Worm (Caenorhabditis elegans): ENCODE data around the gene rbc-1.

DNA sequence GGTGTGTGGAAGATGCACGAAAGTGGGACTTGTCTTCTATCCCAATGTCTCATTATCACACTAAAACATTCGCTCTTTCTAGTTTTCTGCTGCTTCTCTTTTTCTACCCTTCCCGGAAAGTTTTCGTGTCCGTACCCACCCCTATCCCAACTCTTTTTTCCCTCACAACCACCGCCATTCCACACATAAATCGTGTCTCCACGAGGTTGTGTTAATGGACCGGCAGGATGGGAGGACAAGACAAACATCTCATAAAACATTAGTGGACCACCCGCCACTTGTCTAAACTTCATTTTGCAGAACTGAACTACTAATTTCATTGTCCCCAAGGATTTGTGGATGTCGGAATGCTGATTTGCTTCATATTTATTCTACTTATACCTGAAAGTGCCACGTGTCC is 62.9 kb downstream of the rbc-1 start, which contains the start of gene slt-1:
- TF ChIP-seq sea-2 (GFP tag; IDR thresholded peaks at IDR 0.05) (no peak), D2030.7 (GFP tag; IDR thresholded peaks at IDR 0.05) (no peak), akir-1 (GFP tag; optimal IDR thresholded peaks at IDR 0.05) (no peak), ets-4 (GFP tag; optimal IDR thresholded peaks at IDR 0.05) (no peak), madf-6 (GFP tag; IDR thresholded peaks at IDR 0.05) (no peak), efl-1 (GFP tag; optimal IDR thresholded peaks at IDR 0.05) (no peak), F10E7.11 (tag; optimal IDR thresholded peaks at IDR 0.05) (no peak), sptf-2 (GFP tag; optimal IDR thresholded peaks at IDR 0.05) (no peak), K12H6.12 (tag; optimal IDR thresholded peaks at IDR 0.05) (no peak)

Data from whole organism, young adult.